Worm (Caenorhabditis elegans): ENCODE data around the gene C54E4.1.

- TF ChIP-seq dve-1 (tag; optimal IDR thresholded peaks at IDR 0.05; ENCODE audit: insufficient read depth) = no peak
- no peak for TF ChIP-seq spr-3 (GFP tag; optimal IDR thresholded peaks at IDR 0.05)
- TF ChIP-seq snpc-4 (tag; optimal IDR thresholded peaks at IDR 0.05) = no peak
- TF ChIP-seq hlh-11 (tag; optimal IDR thresholded peaks at IDR 0.05) = no peak
- no peak for TF ChIP-seq jun-1 (tag; optimal IDR thresholded peaks at IDR 0.05)
- no peak for TF ChIP-seq nhr-111 (GFP tag; optimal IDR thresholded peaks at IDR 0.05)
- TF ChIP-seq fkh-10 (GFP tag; optimal IDR thresholded peaks at IDR 0.05) = no peak
Observed at ce11 chrIV:2170332-2170731, 5.1 kb upstream of the C54E4.1 start.
